Worm (Caenorhabditis elegans) whole organism, early embryonic: ENCODE measurements around the gene R12A1.3.

ENCODE experiments used
- B0310.2 ChIP-seq: sonication (generic microtip); optimal IDR thresholded peaks from 2 replicates; lab custom pipeline; 2016; ENCODE audit warnings: mild to moderate bottlenecking, missing genetic modification characterization, missing compliant biosample characterization
- F13C5.2 ChIP-seq: sonication (generic microtip); optimal IDR thresholded peaks from 2 replicates; lab custom pipeline; 2017; ENCODE audit warnings: mild to moderate bottlenecking, missing genetic modification characterization, inconsistent platforms, missing compliant biosample characterization
- aly-1 ChIP-seq: sonication (generic microtip); optimal IDR thresholded peaks from 2 replicates; lab custom pipeline; 2016; ENCODE audit warnings: missing genetic modification characterization, missing compliant biosample characterization
- ama-1 ChIP-seq: fragments of 150-350 bp; optimal IDR thresholded peaks from 2 replicates; lab custom pipeline; 2014
- ceh-13 ChIP-seq: fragments of 200-800 bp; sonication (Bioruptor generic); optimal IDR thresholded peaks from 2 replicates; lab custom pipeline; 2018; ENCODE audit warnings: mild to moderate bottlenecking, missing genetic modification characterization, missing compliant biosample characterization
- ceh-36 ChIP-seq: sonication (generic microtip); optimal IDR thresholded peaks from 2 replicates; lab custom pipeline; 2016; ENCODE audit warnings: missing genetic modification characterization, inconsistent platforms, missing compliant biosample characterization
- ets-7 ChIP-seq: sonication (generic microtip); optimal IDR thresholded peaks from 2 replicates; lab custom pipeline; 2016; ENCODE audit warnings: missing genotype, missing genetic modification characterization, missing compliant biosample characterization
- flt-1 ChIP-seq: fragments of 200-800 bp; sonication (Bioruptor generic); IDR thresholded peaks from 2 replicates; pipeline ENCODE4 v1.3.6; 2022; ENCODE audit warnings: missing genetic modification characterization, missing compliant biosample characterization
- hmbx-1 ChIP-seq: sonication (generic microtip); optimal IDR thresholded peaks from 2 replicates; lab custom pipeline; 2016; ENCODE audit warnings: mild to moderate bottlenecking, missing genetic modification characterization, missing compliant biosample characterization
- hmg-4 ChIP-seq: fragments of 200-800 bp; sonication (Bioruptor generic); optimal IDR thresholded peaks from 2 replicates; lab custom pipeline; 2018; ENCODE audit warnings: mild to moderate bottlenecking, missing genetic modification characterization, missing compliant biosample characterization
- hnd-1 ChIP-seq: sonication (generic microtip); optimal IDR thresholded peaks from 2 replicates; lab custom pipeline; 2016; ENCODE audit warnings: missing genetic modification characterization, missing compliant biosample characterization
- pes-1 ChIP-seq: fragments of 200-800 bp; sonication (Bioruptor generic); IDR thresholded peaks from 2 replicates; pipeline ENCODE4 v1.3.6; 2022; ENCODE audit warnings: missing genetic modification reagents, missing genetic modification characterization, missing compliant biosample characterization
- scrt-1 ChIP-seq: fragments of 200-800 bp; sonication (Bioruptor generic); IDR thresholded peaks from 2 replicates; pipeline ENCODE4 v1.3.6; 2022; ENCODE audit warnings: missing genetic modification characterization, missing compliant biosample characterization
- sea-1 ChIP-seq: fragments of 200-800 bp; sonication (Bioruptor generic); conservative IDR thresholded peaks from 2 replicates; pipeline ENCODE4 v1.3.6; 2022; ENCODE audit warnings: missing genetic modification characterization, missing compliant biosample characterization
- tbx-11 ChIP-seq: fragments of 200-800 bp; sonication (Bioruptor generic); IDR thresholded peaks from 2 replicates; pipeline ENCODE4 v1.3.6; 2022; ENCODE audit warnings: missing genetic modification characterization, missing compliant biosample characterization
- tbx-37 ChIP-seq: fragments of 200-800 bp; sonication (Bioruptor generic); conservative IDR thresholded peaks from 2 replicates; pipeline ENCODE4 v1.3.6; 2022; ENCODE audit warnings: missing genetic modification reagents, missing genetic modification characterization, missing compliant biosample characterization
- tra-4 ChIP-seq: sonication (generic microtip); optimal IDR thresholded peaks from 2 replicates; lab custom pipeline; 2017; ENCODE audit warnings: missing genetic modification characterization, missing compliant biosample characterization

Gene R12A1.3

ce11 chrV:1466949-1467348 lies 41.4 kb upstream of the R12A1.3 start:
- TF ChIP-seq hmg-4 (no peak), ets-7 (tag; lab: Kevin White, UChicago) (no peak), aly-1 (no peak), tbx-37 (GFP tag; lab: Robert Waterston, UW) (no peak), hmbx-1 (no peak), pes-1 (no peak), tra-4 (no peak), tbx-11 (no peak), B0310.2 (tag; lab: Kevin White, UChicago) (no peak), sea-1 (no peak), F13C5.2 (tag; lab: Kevin White, UChicago) (no peak), hnd-1 (no peak), ceh-13 (GFP tag; lab: Kevin White, UChicago) (no peak), scrt-1 (GFP tag; lab: Robert Waterston, UW) (no peak)

ce11 chrV:1465932-1466331 lies 40.3 kb upstream of the R12A1.3 start:
- no peak for TF ChIP-seq ama-1
- no peak for TF ChIP-seq tbx-37 (GFP tag; lab: Robert Waterston, UW)
- no peak for TF ChIP-seq hmbx-1
- no peak for TF ChIP-seq tra-4
- TF ChIP-seq B0310.2 (tag; lab: Kevin White, UChicago): no peak
- TF ChIP-seq ets-7 (tag; lab: Kevin White, UChicago): no peak
- TF ChIP-seq hnd-1: no peak
- no peak for TF ChIP-seq F13C5.2 (tag; lab: Kevin White, UChicago)
- no peak for TF ChIP-seq sea-1
- no peak for TF ChIP-seq hmg-4
- TF ChIP-seq tbx-11: no peak
- TF ChIP-seq pes-1: no peak
- no peak for TF ChIP-seq scrt-1 (GFP tag; lab: Robert Waterston, UW)
- TF ChIP-seq ceh-13 (GFP tag; lab: Kevin White, UChicago): no peak
- no peak for TF ChIP-seq aly-1
- TF ChIP-seq ceh-36 (tag; lab: Kevin White, UChicago): no peak

ce11 chrV:1464543-1465040 lies 39.0 kb upstream of the R12A1.3 start, which contains the start of the genes fpn-1.2 and pqn-54:
Gene fpn-1.2, minus strand, starts transcription at chrV:1464699.
Gene pqn-54, plus strand, starts transcription at chrV:1464990.
- TF ChIP-seq ets-7 (tag; lab: Kevin White, UChicago) (no peak), F13C5.2 (tag; lab: Kevin White, UChicago) (no peak), hmg-4 (no peak), ceh-36 (tag; lab: Kevin White, UChicago) (no peak), hmbx-1 (no peak), aly-1 (no peak), flt-1 (GFP tag; lab: Robert Waterston, UW) (no peak), tra-4 (no peak), B0310.2 (tag; lab: Kevin White, UChicago) (no peak), hnd-1 (no peak), tbx-11 (no peak)

- TF ChIP-seq hmbx-1 (no peak), ama-1 (no peak), F13C5.2 (tag; lab: Kevin White, UChicago) (no peak), sea-1 (no peak), ets-7 (tag; lab: Kevin White, UChicago) (no peak), hnd-1 (no peak), ceh-13 (GFP tag; lab: Kevin White, UChicago) (no peak)
Measured at ce11 chrV:1460069-1460468, 34.5 kb upstream of the R12A1.3 start, which contains the start of gene hacd-1. Gene hacd-1, plus strand, starts transcription at chrV:1460369.

- no peak for TF ChIP-seq tra-4
- no peak for TF ChIP-seq aly-1
- no peak for TF ChIP-seq scrt-1 (GFP tag; lab: Robert Waterston, UW)
- no peak for TF ChIP-seq flt-1 (GFP tag; lab: Robert Waterston, UW)
- TF ChIP-seq F13C5.2 (tag; lab: Kevin White, UChicago): no peak
- TF ChIP-seq hnd-1: no peak
- no peak for TF ChIP-seq tbx-11
- TF ChIP-seq ets-7 (tag; lab: Kevin White, UChicago): no peak
- no peak for TF ChIP-seq ceh-36 (tag; lab: Kevin White, UChicago)
- TF ChIP-seq pes-1: no peak
- no peak for TF ChIP-seq hmbx-1
- TF ChIP-seq hmg-4: no peak
- TF ChIP-seq B0310.2 (tag; lab: Kevin White, UChicago): no peak
- TF ChIP-seq ceh-13 (GFP tag; lab: Kevin White, UChicago): no peak
- no peak for TF ChIP-seq tbx-37 (GFP tag; lab: Robert Waterston, UW)
- no peak for TF ChIP-seq sea-1
- TF ChIP-seq ama-1: no peak
Measured at ce11 chrV:1459374-1459926, 33.9 kb upstream of the R12A1.3 start.

- TF ChIP-seq sea-1 (no peak), ceh-36 (tag; lab: Kevin White, UChicago) (no peak), hmbx-1 (no peak), ceh-13 (GFP tag; lab: Kevin White, UChicago) (no peak), aly-1 (no peak), scrt-1 (GFP tag; lab: Robert Waterston, UW) (no peak), hnd-1 (no peak), B0310.2 (tag; lab: Kevin White, UChicago) (no peak), F13C5.2 (tag; lab: Kevin White, UChicago) (no peak), ets-7 (tag; lab: Kevin White, UChicago) (no peak), ama-1 (no peak)
Measured at ce11 chrV:1456614-1457013, 31.0 kb upstream of the R12A1.3 start.

ce11 chrV:1455280-1455679 lies 29.7 kb upstream of the R12A1.3 start:
- TF ChIP-seq flt-1 (GFP tag; lab: Robert Waterston, UW): no peak
- no peak for TF ChIP-seq ceh-36 (tag; lab: Kevin White, UChicago)
- TF ChIP-seq tra-4: no peak
- no peak for TF ChIP-seq tbx-37 (GFP tag; lab: Robert Waterston, UW)
- no peak for TF ChIP-seq sea-1
- TF ChIP-seq scrt-1 (GFP tag; lab: Robert Waterston, UW): no peak
- TF ChIP-seq hmbx-1: no peak
- no peak for TF ChIP-seq ceh-13 (GFP tag; lab: Kevin White, UChicago)

- TF ChIP-seq ama-1 (no peak), tbx-37 (GFP tag; lab: Robert Waterston, UW) (no peak), ceh-13 (GFP tag; lab: Kevin White, UChicago) (no peak), hmg-4 (no peak), hmbx-1 (no peak), scrt-1 (GFP tag; lab: Robert Waterston, UW) (no peak), ceh-36 (tag; lab: Kevin White, UChicago) (no peak), hnd-1 (no peak), tra-4 (no peak), B0310.2 (tag; lab: Kevin White, UChicago) (no peak), F13C5.2 (tag; lab: Kevin White, UChicago) (no peak)
Measured at ce11 chrV:1454762-1455161, 29.2 kb upstream of the R12A1.3 start, which contains the start of gene chil-14. Gene chil-14, plus strand, starts transcription at chrV:1455062.
